Fruit fly (Drosophila melanogaster): ENCODE data around the gene CG14218.

CG14218 gene

DNA sequence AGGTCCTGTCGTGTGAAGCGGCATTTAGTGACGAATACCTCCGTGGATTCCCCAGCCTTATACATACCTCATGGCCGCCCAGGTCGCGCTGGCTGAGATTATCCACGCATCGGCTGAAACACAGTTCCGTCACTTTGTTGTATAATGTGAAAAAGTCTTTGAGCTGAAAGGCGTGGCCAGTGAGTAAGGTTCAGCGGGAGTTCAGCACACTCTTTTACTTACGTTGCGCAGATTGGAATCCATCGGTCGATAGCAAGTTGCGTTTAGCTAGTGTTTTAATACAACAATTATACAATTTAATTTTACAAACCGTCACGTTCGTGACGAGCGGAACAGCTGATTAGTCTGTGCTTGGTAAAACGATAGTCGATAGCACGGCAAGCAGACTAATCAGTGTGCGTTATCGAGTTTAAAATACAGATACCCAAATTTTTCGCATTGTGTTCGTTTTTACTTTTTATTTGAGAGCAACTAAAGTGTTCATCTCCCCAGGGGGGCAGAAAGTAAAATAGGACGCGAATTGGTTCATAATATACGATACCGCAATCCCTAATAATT is 36.5 kb upstream of the CG14218 start, which contains the start of the genes Pstk and Tim9b:
Gene Pstk (minus strand): TSS at position 355 of the 558 bp plus-strand sequence.
Gene Tim9b (minus strand): TSS at position 355 of the 558 bp plus-strand sequence.
- no peak for TF ChIP-seq sv (GFP tag; optimal IDR thresholded peaks at IDR 0.05)
- no peak for TF ChIP-seq dsf (GFP tag; optimal IDR thresholded peaks at IDR 0.05; ENCODE audit: borderline replicate concordance)
- TF ChIP-seq Abd-B (GFP tag; optimal IDR thresholded peaks at IDR 0.05), result no peak

dm6 chrX:19615990-19616663 is 34.3 kb upstream of the CG14218 start, which contains the start of gene CG14210:
Gene CG14210, plus strand, starts transcription at chrX:19616196.
- TF ChIP-seq Sp1 (GFP tag; optimal IDR thresholded peaks at IDR 0.05), result no peak
- TF ChIP-seq dl (GFP tag; optimal IDR thresholded peaks at IDR 0.05; ENCODE audit: insufficient read depth in 1 of 2, partially characterized antibody in 2 of 2), result no peak
- no peak for TF ChIP-seq Hr78 (GFP tag; optimal IDR thresholded peaks at IDR 0.05)
- TF ChIP-seq N (GFP tag; optimal IDR thresholded peaks at IDR 0.05), result no peak
- TF ChIP-seq h (GFP tag; optimal IDR thresholded peaks at IDR 0.05), result no peak
- no peak for TF ChIP-seq brk (GFP tag; optimal IDR thresholded peaks at IDR 0.05)
- TF ChIP-seq woc (GFP tag; optimal IDR thresholded peaks at IDR 0.05), result no peak
- TF ChIP-seq dsf (GFP tag; optimal IDR thresholded peaks at IDR 0.05; ENCODE audit: borderline replicate concordance), result no peak
- TF ChIP-seq Jra (GFP tag; optimal IDR thresholded peaks at IDR 0.05), result no peak
- TF ChIP-seq Abd-B (GFP tag; optimal IDR thresholded peaks at IDR 0.05), result no peak

DNA sequence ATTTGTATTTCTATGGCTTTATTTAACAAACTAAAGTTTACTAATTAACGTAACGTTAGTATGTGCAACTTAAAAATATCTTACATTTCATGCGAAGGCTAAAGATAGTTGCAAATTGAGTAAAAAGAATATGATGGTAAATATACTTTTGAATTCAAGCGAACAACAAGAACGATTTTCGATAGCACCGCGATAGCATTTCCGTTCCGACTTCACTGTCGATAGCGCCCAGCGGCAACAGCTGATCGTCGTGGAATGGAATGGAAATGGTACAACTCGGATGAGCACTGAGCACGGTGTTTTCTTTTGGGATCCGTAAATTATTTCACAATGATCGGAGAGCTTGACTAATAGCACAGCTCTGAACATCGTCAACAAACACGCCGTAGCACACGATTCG is 31.7 kb upstream of the CG14218 start:
- peak; percentile 62 for TF ChIP-seq CG9705 (GFP tag; optimal IDR thresholded peaks at IDR 0.05)
- no peak for TF ChIP-seq GATAd (GFP tag; optimal IDR thresholded peaks at IDR 0.05)
- TF ChIP-seq Sp1 (GFP tag; optimal IDR thresholded peaks at IDR 0.05), result peak; percentile 59
- TF ChIP-seq dsf (GFP tag; optimal IDR thresholded peaks at IDR 0.05; ENCODE audit: borderline replicate concordance), result no peak
- peak; percentile 60 for TF ChIP-seq rgr (GFP tag; optimal IDR thresholded peaks at IDR 0.05)
- TF ChIP-seq Abd-B (GFP tag; optimal IDR thresholded peaks at IDR 0.05), result no peak

- no peak for TF ChIP-seq fru (GFP tag; optimal IDR thresholded peaks at IDR 0.05)
- TF ChIP-seq Abd-B (GFP tag; optimal IDR thresholded peaks at IDR 0.05), result no peak
- no peak for TF ChIP-seq GATAd (GFP tag; optimal IDR thresholded peaks at IDR 0.05)
- TF ChIP-seq Myc (optimal IDR thresholded peaks at IDR 0.05), result no peak
- no peak for TF ChIP-seq CG9705 (GFP tag; optimal IDR thresholded peaks at IDR 0.05)
- no peak for TF ChIP-seq lola (GFP tag; optimal IDR thresholded peaks at IDR 0.05)
- no peak for TF ChIP-seq Jra (GFP tag; optimal IDR thresholded peaks at IDR 0.05)
- no peak for TF ChIP-seq OdsH (GFP tag; optimal IDR thresholded peaks at IDR 0.05)
These were observed 29.4 kb upstream of the CG14218 start, which contains the start of the genes Shawn and Tyler for dm6 chrX:19611226-19611625. Gene Shawn, plus strand, starts transcription at chrX:19611526. Gene Tyler, plus strand, starts transcription at chrX:19611526.

- TF ChIP-seq Dfd (GFP tag; optimal IDR thresholded peaks at IDR 0.05) (no peak), brk (GFP tag; optimal IDR thresholded peaks at IDR 0.05) (no peak), OdsH (GFP tag; optimal IDR thresholded peaks at IDR 0.05) (peak; percentile 22), h (GFP tag; optimal IDR thresholded peaks at IDR 0.05) (peak; percentile 16), jim (GFP tag; optimal IDR thresholded peaks at IDR 0.05) (no peak), N (GFP tag; optimal IDR thresholded peaks at IDR 0.05) (no peak), sage (GFP tag; optimal IDR thresholded peaks at IDR 0.05) (no peak), lola (GFP tag; optimal IDR thresholded peaks at IDR 0.05) (no peak), psq (GFP tag; optimal IDR thresholded peaks at IDR 0.05) (peak; percentile 79), Dif (GFP tag; optimal IDR thresholded peaks at IDR 0.05; ENCODE audit: partially characterized antibody) (no peak), Sp1 (GFP tag; optimal IDR thresholded peaks at IDR 0.05) (peak; percentile 2)
These were observed 26.3 kb upstream of the CG14218 start for dm6 chrX:19608042-19608609.

DNA sequence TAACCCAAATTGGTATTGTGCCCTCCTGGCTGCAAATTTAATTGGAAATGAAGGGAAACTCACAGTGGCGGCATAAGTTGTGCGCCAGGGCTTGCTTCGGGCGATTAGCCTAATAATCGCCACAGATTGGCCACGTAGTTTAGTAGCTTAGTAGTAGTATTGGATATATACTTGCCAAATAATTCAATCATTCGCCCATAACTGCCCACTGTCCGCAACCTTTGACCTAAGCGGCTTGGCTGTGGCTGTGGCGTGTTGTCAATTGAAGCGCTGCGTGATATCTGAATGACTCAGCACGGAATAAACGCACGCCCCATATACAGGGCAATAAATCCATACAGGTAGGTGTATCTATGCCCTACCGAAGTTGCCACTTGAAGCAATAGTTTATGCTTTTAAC is 25.2 kb upstream of the CG14218 start:
- TF ChIP-seq GATAd (GFP tag; optimal IDR thresholded peaks at IDR 0.05), result no peak
- no peak for TF ChIP-seq dmrt93B (GFP tag; optimal IDR thresholded peaks at IDR 0.05)
- no peak for TF ChIP-seq woc (GFP tag; optimal IDR thresholded peaks at IDR 0.05)

DNA sequence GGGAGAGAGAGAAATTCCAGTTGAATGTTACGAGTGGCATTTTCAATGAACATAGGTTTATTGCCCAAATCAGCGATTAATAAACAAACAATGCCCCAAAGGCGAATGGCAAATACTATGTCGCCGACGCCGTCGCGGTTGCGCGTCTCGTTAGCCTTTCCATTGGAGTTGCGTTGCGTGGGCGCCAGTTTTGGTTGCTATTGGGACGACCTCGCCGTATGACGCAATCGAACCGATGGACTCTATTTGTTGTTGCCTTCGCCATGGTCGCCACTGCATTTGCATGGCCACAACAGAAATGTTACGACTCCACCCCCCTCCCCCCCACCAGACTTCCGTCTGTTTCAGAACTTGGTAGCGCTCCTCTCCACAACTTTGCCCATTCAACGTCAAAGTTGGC is 24.8 kb upstream of the CG14218 start:
- TF ChIP-seq OdsH (GFP tag; optimal IDR thresholded peaks at IDR 0.05) (no peak), Hnf4 (GFP tag; optimal IDR thresholded peaks at IDR 0.05) (no peak), sage (GFP tag; optimal IDR thresholded peaks at IDR 0.05) (no peak), h (GFP tag; optimal IDR thresholded peaks at IDR 0.05) (no peak), CG32264 (GFP tag; optimal IDR thresholded peaks at IDR 0.05) (no peak), dl (GFP tag; optimal IDR thresholded peaks at IDR 0.05; ENCODE audit: insufficient read depth in 1 of 2, partially characterized antibody in 2 of 2) (no peak), psq (GFP tag; optimal IDR thresholded peaks at IDR 0.05) (no peak), N (GFP tag; optimal IDR thresholded peaks at IDR 0.05) (no peak), rgr (GFP tag; optimal IDR thresholded peaks at IDR 0.05) (no peak), woc (GFP tag; optimal IDR thresholded peaks at IDR 0.05) (no peak), fru (GFP tag; optimal IDR thresholded peaks at IDR 0.05) (no peak)

Data from whole organism, wandering third instar larva.